Worm (Caenorhabditis elegans) whole organism, L4 larva: ENCODE results near the gene K10D11.4.

Source experiments
- D1046.2 ChIP-seq: fragments of 200-800 bp; sonication (Bioruptor generic); IDR thresholded peaks from 2 replicates; pipeline ENCODE4 v1.3.6; 2022; ENCODE audit warnings: missing genetic modification characterization, missing compliant biosample characterization
- Y105C5A.15 ChIP-seq: fragments of 200-800 bp; sonication (Bioruptor generic); IDR thresholded peaks from 2 replicates; pipeline ENCODE4 v1.3.6; 2022; ENCODE audit warnings: missing genetic modification characterization, missing compliant biosample characterization
- Y5F2A.4 ChIP-seq: fragments of 200-800 bp; sonication (Bioruptor generic); optimal IDR thresholded peaks from 2 replicates; lab custom pipeline; 2018; ENCODE audit warnings: mild to moderate bottlenecking, missing genetic modification characterization, missing compliant biosample characterization
- Y75B8A.6 ChIP-seq: fragments of 200-800 bp; sonication (Bioruptor generic); IDR thresholded peaks from 2 replicates; pipeline ENCODE4 v1.3.6; 2022; ENCODE audit warnings: missing genetic modification reagents, missing genetic modification characterization, missing compliant biosample characterization
- daf-16 ChIP-seq, 3 experiments: sonication (generic microtip); optimal IDR thresholded peaks; 2 replicates each; lab custom pipeline; 2016 to 2017; ENCODE audit warnings: missing genetic modification characterization in 3 of 3, missing genetic modification reagents in 3 of 3, mild to moderate bottlenecking in 2 of 3, missing compliant biosample characterization in 2 of 3, missing biosample characterization in 1 of 3, moderate library complexity in 1 of 3
- daf-8 ChIP-seq: fragments of 200-800 bp; sonication (Bioruptor generic); IDR thresholded peaks from 2 replicates; pipeline ENCODE4 v1.3.6; 2022; ENCODE audit warnings: missing genetic modification characterization, missing compliant biosample characterization
- hlh-11 ChIP-seq: fragments of 200-800 bp; sonication (Bioruptor generic); optimal IDR thresholded peaks from 2 replicates; lab custom pipeline; 2018; ENCODE audit warnings: mild to moderate bottlenecking, missing genetic modification characterization, missing compliant biosample characterization
- lin-38 ChIP-seq: fragments of 200-800 bp; sonication (Bioruptor generic); IDR thresholded peaks from 2 replicates; pipeline ENCODE4 v1.3.6; 2022; ENCODE audit warnings: missing genetic modification reagents, missing genetic modification characterization, missing compliant biosample characterization
- lin-39 ChIP-seq: fragments of 150-350 bp; optimal IDR thresholded peaks from 2 replicates; lab custom pipeline; 2014; ENCODE audit warnings: missing biosample characterization, missing genetic modification reagents, missing genetic modification characterization
- lir-3 ChIP-seq: sonication (generic microtip); optimal IDR thresholded peaks from 2 replicates; lab custom pipeline; 2016; ENCODE audit warnings: mild to moderate bottlenecking, missing genetic modification characterization, missing compliant biosample characterization
- madf-9 ChIP-seq: fragments of 200-800 bp; sonication (Bioruptor generic); conservative IDR thresholded peaks from 2 replicates; pipeline ENCODE4 v1.3.6; 2022; ENCODE audit warnings: missing genetic modification reagents, missing genetic modification characterization, missing compliant biosample characterization
- mdl-1 ChIP-seq, 2 experiments: fragments of 150-350 bp in 1 of 2; sonication (generic microtip) in 1 of 2; optimal IDR thresholded peaks; 2 replicates each; lab custom pipeline; 2014 to 2017; ENCODE audit warnings: missing biosample characterization in 2 of 2, missing genetic modification characterization in 2 of 2
- mep-1 ChIP-seq: fragments of 150-350 bp; sonication (generic microtip); optimal IDR thresholded peaks from 3 replicates; lab custom pipeline; 2014; ENCODE audit warnings: missing biosample characterization, missing genetic modification characterization
- mxl-2 ChIP-seq: fragments of 200-800 bp; sonication (Bioruptor generic); conservative IDR thresholded peaks from 2 replicates; pipeline ENCODE4 v1.3.6; 2022; ENCODE audit warnings: missing genetic modification reagents, missing genetic modification characterization, missing compliant biosample characterization
- nhr-10 ChIP-seq: fragments of 150-350 bp; optimal IDR thresholded peaks from 2 replicates; lab custom pipeline; 2014; ENCODE audit warnings: missing biosample characterization, missing genetic modification characterization
- nhr-48 ChIP-seq: sonication (generic microtip); optimal IDR thresholded peaks from 2 replicates; lab custom pipeline; 2016; ENCODE audit warnings: mild to moderate bottlenecking, missing genetic modification characterization, missing compliant biosample characterization
- nhr-76 ChIP-seq: fragments of 150-350 bp; optimal IDR thresholded peaks from 2 replicates; lab custom pipeline; 2014; ENCODE audit warnings: missing biosample characterization, missing genetic modification characterization
- nhr-77 ChIP-seq: fragments of 150-350 bp; optimal IDR thresholded peaks from 2 replicates; lab custom pipeline; 2014; ENCODE audit warnings: missing biosample characterization, missing genetic modification characterization
- pqm-1 ChIP-seq: sonication (generic microtip); optimal IDR thresholded peaks from 2 replicates; lab custom pipeline; 2017; ENCODE audit warnings: missing biosample characterization, missing genetic modification characterization
- spr-3 ChIP-seq: fragments of 200-800 bp; sonication (Bioruptor generic); optimal IDR thresholded peaks from 2 replicates; lab custom pipeline; 2018; ENCODE audit warnings: mild to moderate bottlenecking, missing genetic modification characterization, missing compliant biosample characterization
- tra-1 ChIP-seq: fragments of 200-800 bp; sonication (Bioruptor generic); IDR thresholded peaks from 2 replicates; pipeline ENCODE4 v1.3.6; 2022; ENCODE audit warnings: missing genetic modification reagents, missing genetic modification characterization, missing compliant biosample characterization
- unc-62 ChIP-seq, 3 experiments: fragments of 150-350 bp in 1 of 3; sonication (generic microtip); optimal IDR thresholded peaks in 2 of 3; peaks in 1 of 3; 1 replicate in 1 of 3; 2 replicates in 2 of 3; lab custom pipeline; 2014 to 2017; ENCODE audit warnings: missing biosample characterization in 3 of 3, missing genetic modification characterization in 3 of 3, missing genetic modification reagents in 3 of 3, missing genotype in 1 of 3
- zfp-2 ChIP-seq: sonication (generic microtip); optimal IDR thresholded peaks from 2 replicates; lab custom pipeline; 2016; ENCODE audit warnings: mild to moderate bottlenecking, missing genetic modification characterization, missing compliant biosample characterization
- zip-11 ChIP-seq: fragments of 200-800 bp; sonication (Bioruptor generic); IDR thresholded peaks from 2 replicates; pipeline ENCODE4 v1.3.6; 2022; ENCODE audit warnings: missing genetic modification characterization, missing compliant biosample characterization
- ztf-11 ChIP-seq: fragments of 150-350 bp; optimal IDR thresholded peaks from 2 replicates; lab custom pipeline; 2014; ENCODE audit warnings: missing biosample characterization, missing genetic modification characterization

The K10D11.4 gene

DNA sequence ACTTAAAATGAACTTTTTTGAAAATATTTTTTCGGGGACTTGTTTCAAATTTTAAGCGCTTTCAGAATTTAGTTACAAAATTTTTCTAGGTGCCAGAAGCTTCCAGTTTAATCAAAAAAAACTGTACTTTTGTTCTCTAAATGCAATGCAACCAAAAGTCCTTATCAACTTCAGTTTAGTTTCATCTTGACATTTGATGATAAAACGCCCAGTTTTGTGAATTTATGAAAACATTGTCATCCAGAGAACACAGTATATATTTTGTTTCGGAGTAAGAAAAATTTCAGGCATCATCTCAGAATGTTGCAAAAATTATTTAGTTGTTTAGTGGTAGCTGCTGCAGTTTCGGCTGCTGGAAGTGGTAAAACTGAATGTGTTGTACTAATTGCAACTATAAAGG, 36.5 kb downstream of the K10D11.4 start, which contains the start of gene F55G11.6:
Gene F55G11.6 (plus strand): TSS at position 301 of the 400 bp plus-strand sequence.
- TF ChIP-seq Y75B8A.6 (GFP tag; lab: Robert Waterston, UW), result no peak
- TF ChIP-seq D1046.2 (GFP tag; lab: Robert Waterston, UW), result no peak
- no peak for TF ChIP-seq Y5F2A.4 (GFP tag; lab: Kevin White, UChicago)
- no peak for TF ChIP-seq zfp-2 (tag; lab: Kevin White, UChicago)
- TF ChIP-seq zip-11, result no peak
- TF ChIP-seq lir-3, result no peak
- no peak for TF ChIP-seq madf-9 (GFP tag; lab: Robert Waterston, UW)
- no peak for TF ChIP-seq spr-3 (GFP tag; lab: Kevin White, UChicago)
- no peak for TF ChIP-seq daf-16 (GFP tag; optimal IDR thresholded peaks at IDR 0.05; lab: Kevin White, UChicago)
- TF ChIP-seq daf-16 (tag; optimal IDR thresholded peaks at IDR 0.05; lab: Kevin White, UChicago), result no peak
- TF ChIP-seq lin-39, result no peak

DNA sequence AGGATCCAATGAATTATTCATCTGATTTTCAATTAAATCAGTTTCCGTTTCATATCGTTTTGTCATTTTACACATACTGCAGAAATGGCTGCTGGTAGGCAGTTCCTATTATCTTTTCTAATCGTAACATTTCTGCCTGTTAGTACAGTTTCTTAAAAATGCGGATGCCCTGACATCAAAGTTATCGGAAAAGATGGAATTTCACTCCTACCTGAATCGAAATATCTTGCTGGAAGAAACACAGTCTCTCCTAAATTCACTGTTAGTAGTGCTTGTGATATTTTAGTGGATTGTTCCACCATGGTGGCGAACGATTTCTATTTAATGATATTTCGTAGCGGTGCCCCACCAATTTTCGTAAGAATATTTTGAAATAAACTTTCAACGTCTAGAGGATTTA, 45.8 kb downstream of the K10D11.4 start, which contains the start of gene F55G11.10:
Gene F55G11.10 (plus strand): TSS at position 301 of the 400 bp plus-strand sequence.
- TF ChIP-seq mep-1 (tag; lab: Kevin White, UChicago) (no peak), madf-9 (GFP tag; lab: Robert Waterston, UW) (no peak), nhr-76 (tag; lab: Kevin White, UChicago) (no peak), nhr-10 (tag; lab: Kevin White, UChicago) (no peak), mdl-1 (tag; optimal IDR thresholded peaks at IDR 0.05; lab: Kevin White, UChicago) (no peak), hlh-11 (no peak), daf-8 (no peak), ztf-11 (no peak), mxl-2 (GFP tag; lab: Robert Waterston, UW) (no peak), Y105C5A.15 (GFP tag; lab: Robert Waterston, UW) (no peak), pqm-1 (tag; lab: Kevin White, UChicago) (no peak), nhr-77 (tag; lab: Kevin White, UChicago) (no peak), unc-62 (GFP tag; optimal IDR thresholded peaks at IDR 0.05 in 1 of 2; lab: Kevin White, UChicago) (no peak), unc-62 (tag; optimal IDR thresholded peaks at IDR 0.05; lab: Kevin White, UChicago) (no peak), tra-1 (no peak)

- no peak for TF ChIP-seq hlh-11
Observed at ce11 chrIV:12946488-12946887, 47.8 kb downstream of the K10D11.4 start, which contains the start of gene F55G11.1. Gene F55G11.1 (minus strand): TSS chrIV:12946588.

ce11 chrIV:12942633-12943032, 51.6 kb downstream of the K10D11.4 start, which contains the start of gene dct-19:
Gene dct-19 (plus strand): TSS chrIV:12942933.
- TF ChIP-seq lin-38 (GFP tag; lab: Robert Waterston, UW) (no peak), nhr-48 (no peak), daf-8 (no peak)
